Fruit fly (Drosophila melanogaster) whole organism, embryonic: ENCODE measurements around the gene CG9706.
A peak's percentile ranks its signal among the peaks of the same experiment; 100 is the strongest.

Experiments used
- Atf3 ChIP-seq: fragments of 200-800 bp; sonication (Bioruptor generic); optimal IDR thresholded peaks from 3 replicates; lab custom pipeline; 2016; ENCODE audit warnings: missing biosample characterization, missing genetic modification characterization
- CG10267 ChIP-seq: fragments of 200-800 bp; sonication (Bioruptor generic); optimal IDR thresholded peaks from 2 replicates; lab custom pipeline; 2018; ENCODE audit warnings: missing biosample characterization, mild to moderate bottlenecking, missing genetic modification characterization, moderate library complexity
- CG10274 ChIP-seq: fragments of 200-800 bp; sonication (Bioruptor generic); optimal IDR thresholded peaks from 3 replicates; lab custom pipeline; 2017; ENCODE audit warnings: missing biosample characterization, mild to moderate bottlenecking, missing genetic modification characterization
- CG11398 ChIP-seq: fragments of 200-800 bp; sonication (Bioruptor generic); optimal IDR thresholded peaks from 2 replicates; lab custom pipeline; 2016; ENCODE audit warnings: missing biosample characterization, missing genetic modification characterization
- CG11504 ChIP-seq: fragments of 200-800 bp; sonication (Bioruptor generic); optimal IDR thresholded peaks from 3 replicates; lab custom pipeline; 2019; ENCODE audit warnings: missing biosample characterization, mild to moderate bottlenecking, missing genetic modification characterization, moderate library complexity
- CG11695 ChIP-seq: fragments of 200-800 bp; sonication (Bioruptor generic); IDR thresholded peaks from 3 replicates; pipeline ENCODE4 v1.3.6; 2022; ENCODE audit warnings: missing biosample characterization, missing genetic modification characterization
- CG12104 ChIP-seq: fragments of 200-800 bp; sonication (Bioruptor generic); optimal IDR thresholded peaks from 3 replicates; lab custom pipeline; 2016; ENCODE audit warnings: missing biosample characterization, missing genetic modification characterization
- CG12299 ChIP-seq: fragments of 200-800 bp; sonication (Bioruptor generic); optimal IDR thresholded peaks from 2 replicates; lab custom pipeline; 2018; ENCODE audit warnings: missing biosample characterization, mild to moderate bottlenecking, missing genetic modification characterization
- CG12942 ChIP-seq: fragments of 200-800 bp; sonication (Bioruptor generic); optimal IDR thresholded peaks from 3 replicates; lab custom pipeline; 2016; ENCODE audit warnings: missing biosample characterization, missing genetic modification characterization
- CG13287 ChIP-seq: fragments of 200-800 bp; sonication (Bioruptor generic); IDR thresholded peaks from 2 replicates; pipeline ENCODE4 v1.3.6; 2022; ENCODE audit warnings: missing biosample characterization, missing genetic modification characterization; ENCODE audit not compliant: partially characterized antibody
- CG1529 ChIP-seq: fragments of 200-800 bp; sonication (Bioruptor generic); optimal IDR thresholded peaks from 3 replicates; lab custom pipeline; 2018; ENCODE audit warnings: missing biosample characterization, missing genetic modification characterization
- CG15696 ChIP-seq: fragments of 200-800 bp; sonication (Bioruptor generic); optimal IDR thresholded peaks from 2 replicates; lab custom pipeline; 2019; ENCODE audit warnings: missing biosample characterization, mild to moderate bottlenecking, missing genetic modification characterization, moderate library complexity
- CG1647 ChIP-seq: fragments of 200-800 bp; sonication (Bioruptor generic); optimal IDR thresholded peaks from 3 replicates; lab custom pipeline; 2016; ENCODE audit warnings: missing biosample characterization, missing genetic modification characterization
- CG17385 ChIP-seq: fragments of 200-800 bp; sonication (Bioruptor generic); optimal IDR thresholded peaks from 3 replicates; lab custom pipeline; 2018; ENCODE audit warnings: missing biosample characterization, mild to moderate bottlenecking, missing genetic modification characterization
- CG18476 ChIP-seq: fragments of 200-800 bp; sonication (Bioruptor generic); optimal IDR thresholded peaks from 2 replicates; lab custom pipeline; 2016; ENCODE audit warnings: missing biosample characterization, mild to moderate bottlenecking, missing genetic modification characterization
- CG2120 ChIP-seq: fragments of 200-800 bp; sonication (Bioruptor generic); optimal IDR thresholded peaks from 3 replicates; lab custom pipeline; 2016; ENCODE audit warnings: missing biosample characterization, missing genetic modification characterization
- CG31365 ChIP-seq: fragments of 200-800 bp; sonication (Bioruptor generic); optimal IDR thresholded peaks from 2 replicates; lab custom pipeline; 2018; ENCODE audit warnings: missing biosample characterization, mild to moderate bottlenecking, missing genetic modification characterization
- CG3995 ChIP-seq: fragments of 200-800 bp; sonication (Bioruptor generic); optimal IDR thresholded peaks from 3 replicates; lab custom pipeline; 2016; ENCODE audit warnings: missing biosample characterization, missing genetic modification characterization
- CG43689 ChIP-seq: fragments of 200-800 bp; sonication (Bioruptor generic); IDR thresholded peaks from 2 replicates; pipeline ENCODE4 v1.3.6; 2022; ENCODE audit warnings: missing biosample characterization, missing genetic modification characterization
- CG4404 ChIP-seq: fragments of 200-800 bp; sonication (Bioruptor generic); IDR thresholded peaks from 2 replicates; pipeline ENCODE4 v1.3.6; 2022; ENCODE audit warnings: missing biosample characterization, missing genetic modification characterization
- CG6654 ChIP-seq: fragments of 200-800 bp; sonication (Bioruptor generic); optimal IDR thresholded peaks from 2 replicates; lab custom pipeline; 2017; ENCODE audit warnings: missing biosample characterization, mild to moderate bottlenecking, missing genetic modification characterization
- CG6813 ChIP-seq: fragments of 200-800 bp; sonication (Bioruptor generic); optimal IDR thresholded peaks from 2 replicates; lab custom pipeline; 2017; ENCODE audit warnings: missing biosample characterization, missing genetic modification characterization, mild to moderate bottlenecking, moderate library complexity, missing genetic modification reagents
- CG6854 ChIP-seq: fragments of 200-800 bp; sonication (Bioruptor generic); optimal IDR thresholded peaks from 3 replicates; lab custom pipeline; 2017; ENCODE audit warnings: missing biosample characterization, mild to moderate bottlenecking, missing genetic modification characterization
- CG8089 ChIP-seq: fragments of 200-800 bp; sonication (Bioruptor generic); optimal IDR thresholded peaks from 3 replicates; lab custom pipeline; 2016; ENCODE audit warnings: missing biosample characterization, missing genetic modification characterization
- CoRest ChIP-seq: fragments of 200-800 bp; sonication (Bioruptor generic); optimal IDR thresholded peaks from 3 replicates; lab custom pipeline; 2018; ENCODE audit warnings: missing biosample characterization, mild to moderate bottlenecking, missing genetic modification characterization, moderate library complexity
- D ChIP-seq, 2 experiments: fragments of 200-800 bp in 1 of 2; fragments of >200 bp in 1 of 2; sonication (Bioruptor generic) in 1 of 2; optimal IDR thresholded peaks; 2 replicates in 1 of 2; 3 replicates in 1 of 2; lab custom pipeline; 2017; ENCODE audit warnings: mild to moderate bottlenecking in 1 of 2, missing biosample characterization in 1 of 2, missing genetic modification characterization in 1 of 2, missing genetic modification reagents in 1 of 2
- Dek ChIP-seq: fragments of 200-800 bp; sonication (Bioruptor generic); optimal IDR thresholded peaks from 3 replicates; lab custom pipeline; 2019; ENCODE audit warnings: missing biosample characterization, mild to moderate bottlenecking, missing genetic modification characterization, moderate library complexity
- Doc2 ChIP-seq: fragments of 200-800 bp; sonication (Bioruptor generic); IDR thresholded peaks from 2 replicates; pipeline ENCODE4 v1.3.6; 2022; ENCODE audit warnings: missing biosample characterization, missing genetic modification characterization
- E2f1 ChIP-seq: fragments of 200-800 bp; sonication (Bioruptor generic); IDR thresholded peaks from 2 replicates; pipeline ENCODE4 v1.3.6; 2022; ENCODE audit warnings: missing biosample characterization, missing genetic modification characterization
- Elba2 ChIP-seq: fragments of 200-800 bp; sonication (Bioruptor generic); optimal IDR thresholded peaks from 3 replicates; lab custom pipeline; 2016; ENCODE audit warnings: missing biosample characterization, missing genetic modification characterization
- Gsc ChIP-seq: fragments of 200-800 bp; sonication (Bioruptor generic); IDR thresholded peaks from 2 replicates; pipeline ENCODE4 v1.3.6; 2022; ENCODE audit warnings: missing biosample characterization, missing genetic modification characterization
- Hr3 ChIP-seq: fragments of 200-800 bp; sonication (Bioruptor generic); optimal IDR thresholded peaks from 3 replicates; lab custom pipeline; 2016; ENCODE audit warnings: missing biosample characterization, missing genetic modification characterization
- Hr51 ChIP-seq, 2 experiments: fragments of 200-800 bp; sonication (Bioruptor generic); optimal IDR thresholded peaks; 2 replicates in 1 of 2; 3 replicates in 1 of 2; lab custom pipeline; 2016 to 2018; ENCODE audit warnings: missing biosample characterization in 2 of 2, missing genetic modification characterization in 2 of 2, mild to moderate bottlenecking in 1 of 2, moderate library complexity in 1 of 2
- MESR4 ChIP-seq: fragments of 200-800 bp; sonication (Bioruptor generic); optimal IDR thresholded peaks from 2 replicates; lab custom pipeline; 2018; ENCODE audit warnings: missing biosample characterization, mild to moderate bottlenecking, missing genetic modification characterization, moderate library complexity
- Med ChIP-seq: fragments of 200-800 bp; sonication (Bioruptor generic); peaks from one replicate; lab custom pipeline; 2016; ENCODE audit warnings: missing biosample characterization, missing genetic modification characterization, mild to moderate bottlenecking, inconsistent platforms, moderate library complexity
- Spps ChIP-seq: fragments of 200-800 bp; sonication (Bioruptor generic); optimal IDR thresholded peaks from 2 replicates; lab custom pipeline; 2018; ENCODE audit warnings: missing biosample characterization, mild to moderate bottlenecking, missing genetic modification characterization
- ash1 ChIP-seq: fragments of 200-800 bp; sonication (Bioruptor generic); optimal IDR thresholded peaks from 2 replicates; lab custom pipeline; 2018; ENCODE audit warnings: missing biosample characterization, mild to moderate bottlenecking, missing genetic modification characterization
- ato ChIP-seq: fragments of 200-800 bp; sonication (Bioruptor generic); IDR thresholded peaks from 2 replicates; pipeline ENCODE4 v1.3.6; 2022; ENCODE audit warnings: missing biosample characterization, missing genetic modification characterization; ENCODE audit not compliant: partially characterized antibody
- bbx ChIP-seq: fragments of 200-800 bp; sonication (Bioruptor generic); IDR thresholded peaks from 2 replicates; pipeline ENCODE4 v1.3.6; 2022; ENCODE audit warnings: missing biosample characterization, missing genetic modification characterization; ENCODE audit not compliant: partially characterized antibody
- bsh ChIP-seq, 2 experiments: fragments of 200-800 bp; sonication (Bioruptor generic); optimal IDR thresholded peaks; 2 replicates each; lab custom pipeline; 2017 to 2018; ENCODE audit warnings: mild to moderate bottlenecking in 2 of 2, missing biosample characterization in 2 of 2, missing genetic modification characterization in 2 of 2, moderate library complexity in 1 of 2
- dan ChIP-seq: fragments of 200-800 bp; sonication (Bioruptor generic); IDR thresholded peaks from 2 replicates; pipeline ENCODE4 v1.3.6; 2022; ENCODE audit warnings: missing biosample characterization, missing genetic modification characterization
- fru ChIP-seq: fragments of >200 bp; optimal IDR thresholded peaks from 2 replicates; lab custom pipeline; 2017
- kay ChIP-seq: fragments of 200-800 bp; sonication (Bioruptor generic); optimal IDR thresholded peaks from 2 replicates; lab custom pipeline; 2016; ENCODE audit warnings: missing biosample characterization, missing genetic modification characterization
- luna ChIP-seq: fragments of 200-800 bp; sonication (Bioruptor generic); optimal IDR thresholded peaks from 2 replicates; lab custom pipeline; 2016; ENCODE audit warnings: missing biosample characterization, missing genetic modification characterization
- pita ChIP-seq: fragments of 200-800 bp; sonication (Bioruptor generic); optimal IDR thresholded peaks from 2 replicates; lab custom pipeline; 2017; ENCODE audit warnings: missing biosample characterization, mild to moderate bottlenecking, missing genetic modification characterization
- pros ChIP-seq: fragments of 200-800 bp; sonication (Bioruptor generic); optimal IDR thresholded peaks from 3 replicates; lab custom pipeline; 2019; ENCODE audit warnings: missing biosample characterization, mild to moderate bottlenecking, missing genetic modification characterization, moderate library complexity
- pum ChIP-seq: fragments of 200-800 bp; sonication (Bioruptor generic); optimal IDR thresholded peaks from 2 replicates; lab custom pipeline; 2016; ENCODE audit warnings: missing biosample characterization, missing genetic modification characterization
- salm ChIP-seq: fragments of 200-800 bp; sonication (Bioruptor generic); optimal IDR thresholded peaks from 2 replicates; lab custom pipeline; 2018; ENCODE audit warnings: missing biosample characterization, mild to moderate bottlenecking, missing genetic modification characterization
- sisA ChIP-seq: fragments of 200-800 bp; sonication (Bioruptor generic); IDR thresholded peaks from 2 replicates; pipeline ENCODE4 v1.3.6; 2022; ENCODE audit warnings: missing biosample characterization, missing genetic modification characterization
- unc-4 ChIP-seq: fragments of 200-800 bp; sonication (Bioruptor generic); IDR thresholded peaks from 2 replicates; pipeline ENCODE4 v1.3.6; 2022; ENCODE audit warnings: missing biosample characterization, missing genetic modification characterization; ENCODE audit not compliant: partially characterized antibody
- usp ChIP-seq: fragments of >200 bp; optimal IDR thresholded peaks from 2 replicates; lab custom pipeline; 2017; ENCODE audit warnings: missing biosample characterization, missing genetic modification characterization

CG9706 gene

DNA sequence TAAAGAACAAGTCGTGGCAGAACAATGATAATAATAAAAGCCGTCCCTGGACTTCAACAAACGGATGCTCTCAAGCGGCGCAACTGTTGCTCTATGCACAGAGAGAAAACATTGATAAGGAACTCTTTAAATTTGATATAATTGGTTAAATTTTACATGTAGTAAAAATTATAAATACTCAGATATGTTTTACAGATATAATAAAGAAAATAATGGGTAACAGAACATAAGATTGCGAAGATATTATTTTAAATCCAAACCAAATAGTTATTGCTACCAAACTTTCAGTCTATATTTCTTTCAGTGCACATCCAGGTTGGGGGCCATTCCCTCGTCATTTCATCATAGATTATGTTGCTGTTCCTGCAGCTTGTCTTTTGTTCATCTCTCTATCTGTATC lies 33.1 kb upstream of the CG9706 start (continued):
- TF ChIP-seq Hr51 (GFP tag; optimal IDR thresholded peaks at IDR 0.05; lab: Kevin White, UChicago) (no peak), pros (no peak), pita (GFP tag; lab: Kevin White, UChicago) (no peak), CG1647 (GFP tag; lab: Kevin White, UChicago) (no peak), CG8089 (GFP tag; lab: Kevin White, UChicago) (no peak), CG3995 (GFP tag; lab: Kevin White, UChicago) (no peak), Hr3 (GFP tag; lab: Kevin White, UChicago) (no peak), bsh (GFP tag; optimal IDR thresholded peaks at IDR 0.05; lab: Kevin White, UChicago) (peak; percentile 26 to 43), Med (no peak), Elba2 (no peak), CG1529 (no peak), pum (GFP tag; lab: Kevin White, UChicago) (no peak), salm (tag; lab: Kevin White, UChicago) (no peak), fru (lab: Kevin White, UChicago) (no peak), CG10274 (GFP tag; lab: Kevin White, UChicago) (no peak), dan (GFP tag; lab: Robert Waterston, UW) (no peak), kay (no peak), CG43689 (GFP tag; lab: Robert Waterston, UW) (no peak), ash1 (GFP tag; lab: Kevin White, UChicago) (no peak), Doc2 (GFP tag; lab: Robert Waterston, UW) (no peak), unc-4 (GFP tag; lab: Robert Waterston, UW) (no peak), CG12942 (GFP tag; lab: Kevin White, UChicago) (no peak), CG12104 (GFP tag; lab: Kevin White, UChicago) (no peak), CG31365 (tag; lab: Kevin White, UChicago) (no peak), luna (no peak), CG6654 (GFP tag; lab: Kevin White, UChicago) (no peak), E2f1 (GFP tag; lab: Robert Waterston, UW) (no peak), CG11695 (peak; percentile 35; the same call in 1 of the 3 replicates), usp (GFP tag; lab: Kevin White, UChicago) (no peak), D (optimal IDR thresholded peaks at IDR 0.05; lab: Kevin White, UChicago) (no peak), D (GFP tag; optimal IDR thresholded peaks at IDR 0.05; lab: Kevin White, UChicago) (peak; percentile 43), MESR4 (no peak), CG18476 (GFP tag; lab: Kevin White, UChicago) (no peak), CG11504 (tag; lab: Kevin White, UChicago) (peak; percentile 63), CG11398 (GFP tag; lab: Kevin White, UChicago) (no peak), CG17385 (GFP tag; lab: Kevin White, UChicago) (no peak), CoRest (peak; percentile 6), CG12299 (tag; lab: Kevin White, UChicago) (no peak), Gsc (GFP tag; lab: Robert Waterston, UW) (no peak), CG6854 (GFP tag; lab: Kevin White, UChicago) (no peak), CG4404 (no peak), Dek (tag; lab: Kevin White, UChicago) (no peak), CG15696 (peak; percentile 54), CG13287 (GFP tag; lab: Robert Waterston, UW) (no peak), ato (GFP tag; lab: Robert Waterston, UW) (no peak), sisA (GFP tag; lab: Robert Waterston, UW) (no peak), Spps (tag; lab: Kevin White, UChicago) (peak; percentile 79), CG2120 (GFP tag; lab: Kevin White, UChicago) (no peak), Atf3 (no peak), bbx (GFP tag; lab: Robert Waterston, UW) (no peak), CG10267 (peak; percentile 61), CG6813 (GFP tag; lab: Kevin White, UChicago) (no peak)
